Worm (Caenorhabditis elegans): Measurements from ENCODE around the gene skpo-1.

ce11 chrII:8438791-8439287 lies 34.2 kb upstream of the skpo-1 start, which contains the start of gene lips-10:
- no peak for TF ChIP-seq him-1 (tag; optimal IDR thresholded peaks at IDR 0.05)
- TF ChIP-seq dao-5 (tag; optimal IDR thresholded peaks at IDR 0.05): no peak
- no peak for TF ChIP-seq W03F9.2 (tag; optimal IDR thresholded peaks at IDR 0.05)

Measured in whole organism, L4/young adult.